Fruit fly (Drosophila melanogaster): Measurements from ENCODE around the gene CG15011.

DNA sequence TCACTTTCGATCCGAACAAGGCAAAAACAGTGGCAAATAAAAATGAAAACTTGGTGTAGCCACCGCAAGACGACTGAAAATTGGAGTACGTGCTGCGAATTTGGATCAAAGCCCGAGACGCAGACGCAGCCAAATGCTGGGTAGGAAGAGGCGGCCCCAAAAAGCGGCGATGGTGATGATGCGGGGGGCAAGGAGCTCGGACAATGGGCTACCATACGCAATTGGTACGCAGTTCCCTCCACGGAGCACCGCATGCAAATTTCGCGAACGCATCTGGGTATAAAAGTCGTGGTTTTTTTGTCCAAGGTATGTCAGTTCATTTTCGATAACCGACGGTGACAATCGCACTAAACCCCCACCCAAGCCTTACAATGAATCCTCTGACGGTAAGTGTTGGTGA lies 43.9 kb downstream of the CG15011 start, which contains the start of gene Cpr64Ad:
- TF ChIP-seq Clk (GFP tag; optimal IDR thresholded peaks at IDR 0.05) (no peak), bab1 (GFP tag; optimal IDR thresholded peaks at IDR 0.05) (no peak), CG12768 (GFP tag; optimal IDR thresholded peaks at IDR 0.05) (no peak), Crg-1 (GFP tag; optimal IDR thresholded peaks at IDR 0.05) (no peak), CG1620 (GFP tag; optimal IDR thresholded peaks at IDR 0.05) (no peak), pad (GFP tag; optimal IDR thresholded peaks at IDR 0.05) (no peak), CG5204 (GFP tag; optimal IDR thresholded peaks at IDR 0.05) (no peak), CG7045 (GFP tag; optimal IDR thresholded peaks at IDR 0.05) (no peak), kay (GFP tag; ENCODE audit: borderline replicate concordance) (no peak), toe (GFP tag; optimal IDR thresholded peaks at IDR 0.05) (no peak), CG14711 (tag; optimal IDR thresholded peaks at IDR 0.05) (no peak), cnc (optimal IDR thresholded peaks at IDR 0.05) (no peak)
